Worm (Caenorhabditis elegans) whole organism, L3 larva: ENCODE data around the gene Y7A9D.1.

Source experiments
- ZK546.5 ChIP-seq: sonication (generic microtip); optimal IDR thresholded peaks from 2 replicates; lab custom pipeline; 2017; ENCODE audit warnings: missing biosample characterization, missing genetic modification characterization
- ama-1 ChIP-seq: fragments of 150-350 bp; optimal IDR thresholded peaks from 2 replicates; lab custom pipeline; 2018
- ceh-16 ChIP-seq: sonication (generic microtip); optimal IDR thresholded peaks from 2 replicates; lab custom pipeline; 2017; ENCODE audit warnings: missing biosample characterization, missing genetic modification characterization
- ceh-28 ChIP-seq: fragments of 150-350 bp; optimal IDR thresholded peaks from 2 replicates; lab custom pipeline; 2014; ENCODE audit warnings: missing biosample characterization, missing genetic modification reagents, missing genetic modification characterization
- ceh-9 ChIP-seq: sonication (generic microtip); optimal IDR thresholded peaks from 2 replicates; lab custom pipeline; 2018; ENCODE audit warnings: missing biosample characterization, missing genetic modification characterization
- daf-12 ChIP-seq: fragments of 150-350 bp; optimal IDR thresholded peaks from 2 replicates; lab custom pipeline; 2014; ENCODE audit warnings: missing biosample characterization, missing genetic modification reagents, missing genetic modification characterization
- egl-27 ChIP-seq: sonication (generic microtip); optimal IDR thresholded peaks from 4 replicates; lab custom pipeline; 2017; ENCODE audit warnings: missing biosample characterization, missing genetic modification reagents, missing genetic modification characterization
- egl-5 ChIP-seq: fragments of 150-350 bp; optimal IDR thresholded peaks from 2 replicates; lab custom pipeline; 2017; ENCODE audit warnings: missing biosample characterization, missing genetic modification reagents, missing genetic modification characterization, inconsistent platforms
- elt-1 ChIP-seq: fragments of 150-350 bp; optimal IDR thresholded peaks from 2 replicates; lab custom pipeline; 2014; ENCODE audit warnings: missing biosample characterization, missing genetic modification characterization
- elt-2 ChIP-seq: sonication (generic microtip); optimal IDR thresholded peaks from 2 replicates; lab custom pipeline; 2016; ENCODE audit warnings: missing genetic modification reagents, mild to moderate bottlenecking, missing genetic modification characterization, missing compliant biosample characterization
- elt-3 ChIP-seq, 3 experiments: fragments of 150-350 bp in 1 of 3; sonication (generic microtip) in 2 of 3; optimal IDR thresholded peaks; 2 replicates in 2 of 3; 4 replicates in 1 of 3; lab custom pipeline; 2014 to 2017; ENCODE audit warnings: missing biosample characterization in 3 of 3, missing genetic modification characterization in 3 of 3
- eor-1 ChIP-seq, 2 experiments: fragments of 150-350 bp; optimal IDR thresholded peaks; 2 replicates each; lab custom pipeline; 2014 to 2018; ENCODE audit warnings: missing biosample characterization in 2 of 2, missing genetic modification characterization in 2 of 2
- fkh-10 ChIP-seq: sonication (generic microtip); optimal IDR thresholded peaks from 2 replicates; lab custom pipeline; 2017; ENCODE audit warnings: missing biosample characterization, missing genetic modification reagents, missing genetic modification characterization
- fkh-2 ChIP-seq: fragments of 150-350 bp; optimal IDR thresholded peaks from 2 replicates; lab custom pipeline; 2014; ENCODE audit warnings: missing biosample characterization, missing genetic modification reagents, missing genetic modification characterization
- fos-1 ChIP-seq: fragments of 150-350 bp; optimal IDR thresholded peaks from 2 replicates; lab custom pipeline; 2014; ENCODE audit warnings: missing biosample characterization, missing genetic modification characterization
- hmg-11 ChIP-seq: sonication (generic microtip); optimal IDR thresholded peaks from 2 replicates; lab custom pipeline; 2016; ENCODE audit warnings: missing genetic modification characterization, missing compliant biosample characterization
- jun-1 ChIP-seq: fragments of 150-350 bp; optimal IDR thresholded peaks from 2 replicates; lab custom pipeline; 2014; ENCODE audit warnings: missing biosample characterization, missing genetic modification reagents, missing genetic modification characterization
- lin-15B ChIP-seq: fragments of 150-350 bp; optimal IDR thresholded peaks from 2 replicates; lab custom pipeline; 2014; ENCODE audit warnings: missing biosample characterization, missing genetic modification characterization
- lin-39 ChIP-seq: fragments of 150-350 bp; optimal IDR thresholded peaks from 2 replicates; lab custom pipeline; 2018; ENCODE audit warnings: missing biosample characterization, missing genetic modification reagents, missing genetic modification characterization
- lsy-12 ChIP-seq: sonication (generic microtip); optimal IDR thresholded peaks from 2 replicates; lab custom pipeline; 2016; ENCODE audit warnings: mild to moderate bottlenecking, missing genetic modification characterization, missing compliant biosample characterization
- mdl-1 ChIP-seq: fragments of 150-350 bp; optimal IDR thresholded peaks from 2 replicates; lab custom pipeline; 2014; ENCODE audit warnings: missing biosample characterization, missing genetic modification characterization
- mml-1 ChIP-seq: fragments of 150-350 bp; sonication (generic microtip); optimal IDR thresholded peaks from 3 replicates; lab custom pipeline; 2014; ENCODE audit warnings: missing biosample characterization, missing genetic modification characterization
- nfya-1 ChIP-seq: sonication (generic microtip); optimal IDR thresholded peaks from 2 replicates; lab custom pipeline; 2017; ENCODE audit warnings: missing genetic modification characterization, mild to moderate bottlenecking, missing compliant biosample characterization, antibody characterized with exemption, moderate library complexity; ENCODE audit not compliant: insufficient read depth
- nhr-11 ChIP-seq: fragments of 150-350 bp; optimal IDR thresholded peaks from 2 replicates; lab custom pipeline; 2014; ENCODE audit warnings: missing biosample characterization, missing genetic modification characterization
- nhr-12 ChIP-seq: fragments of 150-350 bp; optimal IDR thresholded peaks from 2 replicates; lab custom pipeline; 2014; ENCODE audit warnings: missing biosample characterization, missing genetic modification characterization
- nhr-23 ChIP-seq: fragments of 150-350 bp; optimal IDR thresholded peaks from 2 replicates; lab custom pipeline; 2014; ENCODE audit warnings: missing biosample characterization, missing genetic modification reagents, missing genetic modification characterization
- nhr-237 ChIP-seq: fragments of 150-350 bp; optimal IDR thresholded peaks from 2 replicates; lab custom pipeline; 2014; ENCODE audit warnings: missing biosample characterization, missing genetic modification characterization
- nhr-25 ChIP-seq: sonication (generic microtip); optimal IDR thresholded peaks from 2 replicates; lab custom pipeline; 2017; ENCODE audit warnings: missing biosample characterization, missing genetic modification characterization
- nhr-28 ChIP-seq: fragments of 150-350 bp; optimal IDR thresholded peaks from 2 replicates; lab custom pipeline; 2014; ENCODE audit warnings: missing biosample characterization, missing genetic modification characterization
- nhr-43 ChIP-seq: sonication (generic microtip); optimal IDR thresholded peaks from 2 replicates; lab custom pipeline; 2016; ENCODE audit warnings: mild to moderate bottlenecking, missing genetic modification characterization, missing compliant biosample characterization; ENCODE audit not compliant: poor library complexity, severe bottlenecking
- nhr-67 ChIP-seq: fragments of 150-350 bp; optimal IDR thresholded peaks from 2 replicates; lab custom pipeline; 2014; ENCODE audit warnings: missing biosample characterization, missing genetic modification characterization
- nhr-77 ChIP-seq: fragments of 150-350 bp; optimal IDR thresholded peaks from 2 replicates; lab custom pipeline; 2014; ENCODE audit warnings: missing biosample characterization, missing genetic modification characterization
- pha-4 ChIP-seq: fragments of 150-350 bp; optimal IDR thresholded peaks from 2 replicates; lab custom pipeline; 2014; ENCODE audit warnings: missing biosample characterization, missing genetic modification reagents, missing genetic modification characterization
- sea-2 ChIP-seq: fragments of 150-350 bp; sonication (generic microtip); optimal IDR thresholded peaks from 4 replicates; lab custom pipeline; 2014; ENCODE audit warnings: missing biosample characterization, missing genetic modification reagents, missing genetic modification characterization
- snpc-4 ChIP-seq: fragments of 150-350 bp; optimal IDR thresholded peaks from 2 replicates; lab custom pipeline; 2014; ENCODE audit warnings: missing biosample characterization, missing genetic modification characterization
- tbx-2 ChIP-seq: sonication (generic microtip); optimal IDR thresholded peaks from 2 replicates; lab custom pipeline; 2016; ENCODE audit warnings: mild to moderate bottlenecking, missing genetic modification characterization, missing compliant biosample characterization
- ztf-11 ChIP-seq: fragments of 150-350 bp; optimal IDR thresholded peaks from 2 replicates; lab custom pipeline; 2014; ENCODE audit warnings: missing biosample characterization, missing genetic modification characterization
- ztf-4 ChIP-seq: fragments of 150-350 bp; optimal IDR thresholded peaks from 2 replicates; lab custom pipeline; 2014; ENCODE audit warnings: missing biosample characterization, missing genetic modification characterization

The Y7A9D.1 gene

ce11 chrIV:16336721-16337120 is 45.3 kb downstream of the Y7A9D.1 start, which contains the start of gene C35D6.13:
Gene C35D6.13 (plus strand): TSS chrIV:16337021.
- TF ChIP-seq nfya-1 (no peak), lin-15B (tag; lab: Kevin White, UChicago) (no peak), jun-1 (tag; lab: Kevin White, UChicago) (no peak), mdl-1 (no peak), tbx-2 (tag; lab: Kevin White, UChicago) (no peak), mml-1 (no peak), nhr-28 (no peak), nhr-25 (tag; lab: Kevin White, UChicago) (no peak), sea-2 (no peak), nhr-237 (tag; lab: Kevin White, UChicago) (no peak), hmg-11 (tag; lab: Kevin White, UChicago) (no peak), fkh-2 (no peak), ceh-9 (no peak), egl-27 (tag; lab: Kevin White, UChicago) (no peak), elt-2 (tag; lab: Kevin White, UChicago) (no peak), pha-4 (tag; lab: Kevin White, UChicago) (no peak), ceh-28 (tag; lab: Kevin White, UChicago) (no peak), ztf-11 (tag; lab: Kevin White, UChicago) (no peak), nhr-12 (tag; lab: Kevin White, UChicago) (no peak), nhr-23 (tag; lab: Kevin White, UChicago) (no peak)

- TF ChIP-seq hmg-11 (tag; lab: Kevin White, UChicago): no peak
- TF ChIP-seq mdl-1: no peak
- TF ChIP-seq lsy-12 (tag; lab: Kevin White, UChicago): no peak
- TF ChIP-seq elt-3 (tag; optimal IDR thresholded peaks at IDR 0.05; lab: Kevin White, UChicago): no peak
- no peak for TF ChIP-seq nhr-77 (tag; lab: Kevin White, UChicago)
- TF ChIP-seq fkh-2: no peak
- TF ChIP-seq, all 47 proteins: peak for 0
Measured at ce11 chrIV:16335037-16335436, 47.0 kb downstream of the Y7A9D.1 start, which contains the start of gene srz-38. Gene srz-38 (plus strand): TSS chrIV:16335337.

- no peak for TF ChIP-seq eor-1 (tag; optimal IDR thresholded peaks at IDR 0.05; lab: Kevin White, UChicago)
- no peak for TF ChIP-seq nhr-43
- no peak for TF ChIP-seq elt-1 (tag; lab: Kevin White, UChicago)
- no peak for TF ChIP-seq nhr-23 (tag; lab: Kevin White, UChicago)
- TF ChIP-seq lin-15B (tag; lab: Kevin White, UChicago): no peak
- no peak for TF ChIP-seq egl-5 (tag; lab: Kevin White, UChicago)
- no peak for TF ChIP-seq ceh-16
- TF ChIP-seq ztf-11 (tag; lab: Kevin White, UChicago): no peak
- TF ChIP-seq nhr-67 (tag; lab: Kevin White, UChicago): no peak
- TF ChIP-seq nfya-1: no peak
- TF ChIP-seq ztf-4: no peak
- TF ChIP-seq ama-1 (lab: Kevin White, UChicago): no peak
- TF ChIP-seq mdl-1: no peak
- no peak for TF ChIP-seq fkh-2
- no peak for TF ChIP-seq mml-1
- TF ChIP-seq nhr-12 (tag; lab: Kevin White, UChicago): no peak
- no peak for TF ChIP-seq ZK546.5 (tag; lab: Kevin White, UChicago)
- TF ChIP-seq, all 47 proteins: peak for 0
Measured at ce11 chrIV:16333121-16333520, 48.9 kb downstream of the Y7A9D.1 start.

ce11 chrIV:16332585-16332984 is 49.4 kb downstream of the Y7A9D.1 start, which contains the start of gene srz-71:
Gene srz-71 (plus strand): TSS chrIV:16332885.
- no peak for TF ChIP-seq mml-1
- no peak for TF ChIP-seq nhr-25 (tag; lab: Kevin White, UChicago)
- TF ChIP-seq daf-12 (tag; lab: Kevin White, UChicago): no peak
- no peak for TF ChIP-seq lsy-12 (tag; lab: Kevin White, UChicago)
- no peak for TF ChIP-seq ceh-9
- no peak for TF ChIP-seq nhr-43
- no peak for TF ChIP-seq nhr-23 (tag; lab: Kevin White, UChicago)
- TF ChIP-seq fkh-2: no peak
- TF ChIP-seq lin-39 (tag; lab: Kevin White, UChicago): no peak
- no peak for TF ChIP-seq mdl-1
- TF ChIP-seq ceh-16: no peak
- TF ChIP-seq fos-1: no peak
- TF ChIP-seq nhr-11 (tag; lab: Kevin White, UChicago): no peak
- no peak for TF ChIP-seq fkh-10
- TF ChIP-seq snpc-4 (tag; lab: Kevin White, UChicago): no peak
